Fruit fly (Drosophila melanogaster): Measurements from ENCODE around the gene CG15170.

The CG15170 gene

DNA sequence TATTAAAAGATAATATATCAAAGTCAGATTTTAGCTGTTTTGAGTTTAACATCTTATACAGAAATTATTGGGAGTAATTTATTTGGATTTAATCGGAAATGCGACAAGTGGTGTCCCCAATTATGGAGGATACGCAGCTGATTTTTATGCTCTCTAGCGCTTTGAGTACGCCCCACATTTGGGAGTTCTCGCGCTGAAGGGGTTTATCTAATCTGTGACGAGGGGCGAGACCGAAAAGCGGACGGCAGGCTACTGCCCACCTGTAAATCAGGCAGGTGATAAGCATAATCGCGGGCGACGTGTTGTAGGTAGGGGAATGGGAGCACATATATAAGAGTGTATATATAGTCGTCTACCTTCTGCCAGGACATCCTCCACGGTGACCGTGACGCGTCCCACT, 22.1 kb downstream of the CG15170 start:
- no peak for TF ChIP-seq CG8478 (optimal IDR thresholded peaks at IDR 0.05)
- TF ChIP-seq usp (GFP tag; optimal IDR thresholded peaks at IDR 0.05), result no peak
- no peak for TF ChIP-seq pan (optimal IDR thresholded peaks at IDR 0.05)

DNA sequence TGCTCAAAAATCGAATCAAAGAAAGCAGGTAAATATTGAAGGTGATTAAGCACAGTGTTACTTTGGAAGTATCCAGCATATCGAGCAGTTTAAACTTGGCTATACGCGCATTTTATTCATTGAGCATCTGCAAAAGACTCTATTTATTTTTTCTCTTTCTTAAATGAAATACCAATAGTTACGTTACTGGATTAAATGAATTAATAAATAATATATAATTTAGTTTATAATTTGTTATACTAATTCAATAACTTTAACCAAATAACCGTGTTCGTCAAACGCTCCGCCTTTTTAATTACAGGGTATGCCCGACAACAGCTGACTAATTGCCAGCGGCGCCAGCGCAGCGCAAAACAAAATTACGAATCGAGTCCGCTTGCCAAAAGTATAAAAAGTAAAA, 23.2 kb downstream of the CG15170 start:
- TF ChIP-seq EcR (GFP tag; optimal IDR thresholded peaks at IDR 0.05), result no peak
- TF ChIP-seq pan (optimal IDR thresholded peaks at IDR 0.05), result peak; percentile 63
- TF ChIP-seq Dll (optimal IDR thresholded peaks at IDR 0.05), result no peak
- no peak for TF ChIP-seq usp (GFP tag; optimal IDR thresholded peaks at IDR 0.05)

DNA sequence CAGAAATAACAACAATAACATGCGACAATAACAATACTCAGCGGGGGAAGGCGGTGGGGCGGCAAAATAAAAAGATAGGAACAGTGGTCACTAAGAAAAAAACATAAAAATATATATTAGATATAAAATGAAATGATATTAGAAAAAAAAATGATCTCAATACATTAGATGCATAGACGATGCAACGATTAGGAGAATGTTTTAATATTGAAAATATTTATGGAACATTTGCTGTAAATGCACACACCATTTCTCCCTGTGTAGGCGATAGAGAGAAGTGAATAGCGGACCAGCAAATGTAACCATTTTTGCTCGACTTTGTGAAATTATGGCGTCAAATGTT, 23.8 kb downstream of the CG15170 start:
- no peak for TF ChIP-seq CG8478 (optimal IDR thresholded peaks at IDR 0.05)
- no peak for TF ChIP-seq pan (optimal IDR thresholded peaks at IDR 0.05)
- no peak for TF ChIP-seq psq (optimal IDR thresholded peaks at IDR 0.05)
- no peak for TF ChIP-seq usp (GFP tag; optimal IDR thresholded peaks at IDR 0.05)
- no peak for TF ChIP-seq EcR (GFP tag; optimal IDR thresholded peaks at IDR 0.05)
- no peak for TF ChIP-seq Dll (optimal IDR thresholded peaks at IDR 0.05)

DNA sequence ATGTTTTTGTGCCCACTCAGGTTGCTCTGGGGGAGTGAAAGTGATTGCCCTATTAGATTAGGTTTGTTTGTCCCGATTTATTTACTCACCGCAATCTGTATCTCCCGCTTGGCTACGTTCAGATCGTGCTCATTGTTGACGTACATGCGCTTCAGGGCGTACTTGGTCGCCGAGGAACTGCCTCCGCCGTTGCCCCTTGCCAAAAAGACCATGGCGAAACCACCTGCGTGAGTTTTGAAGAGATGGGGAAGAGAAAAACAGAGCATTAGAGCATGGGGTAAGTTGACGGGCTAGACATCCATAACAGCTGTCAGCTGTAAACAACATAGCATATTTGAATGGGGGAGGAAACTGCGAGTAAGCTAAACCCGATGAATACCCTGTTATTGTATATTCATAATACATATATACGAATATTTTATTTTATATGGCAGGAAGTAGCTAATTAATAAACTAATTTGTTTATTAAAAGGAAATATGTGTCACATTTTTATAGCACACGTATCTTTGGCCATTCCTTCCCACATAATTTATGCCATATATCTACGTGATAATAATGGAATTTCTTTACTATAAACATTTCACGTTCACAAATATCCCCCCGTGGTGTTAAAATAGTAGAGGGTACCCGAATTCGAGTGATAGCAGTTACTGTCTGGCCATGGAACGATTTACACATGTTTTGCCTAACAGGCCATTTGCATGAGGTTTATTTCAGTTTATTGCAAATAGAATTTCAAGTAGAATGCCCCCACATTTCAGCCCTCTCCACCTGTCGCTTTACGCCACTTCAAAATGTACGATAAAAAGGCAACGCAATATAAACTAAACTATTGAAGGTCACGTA, 24.4 kb downstream of the CG15170 start:
- no peak for TF ChIP-seq CG8478 (optimal IDR thresholded peaks at IDR 0.05)
- no peak for TF ChIP-seq psq (optimal IDR thresholded peaks at IDR 0.05)
- TF ChIP-seq EcR (GFP tag; optimal IDR thresholded peaks at IDR 0.05), result no peak
- TF ChIP-seq pan (optimal IDR thresholded peaks at IDR 0.05), result peak; percentile 59
- no peak for TF ChIP-seq Dll (optimal IDR thresholded peaks at IDR 0.05)

DNA sequence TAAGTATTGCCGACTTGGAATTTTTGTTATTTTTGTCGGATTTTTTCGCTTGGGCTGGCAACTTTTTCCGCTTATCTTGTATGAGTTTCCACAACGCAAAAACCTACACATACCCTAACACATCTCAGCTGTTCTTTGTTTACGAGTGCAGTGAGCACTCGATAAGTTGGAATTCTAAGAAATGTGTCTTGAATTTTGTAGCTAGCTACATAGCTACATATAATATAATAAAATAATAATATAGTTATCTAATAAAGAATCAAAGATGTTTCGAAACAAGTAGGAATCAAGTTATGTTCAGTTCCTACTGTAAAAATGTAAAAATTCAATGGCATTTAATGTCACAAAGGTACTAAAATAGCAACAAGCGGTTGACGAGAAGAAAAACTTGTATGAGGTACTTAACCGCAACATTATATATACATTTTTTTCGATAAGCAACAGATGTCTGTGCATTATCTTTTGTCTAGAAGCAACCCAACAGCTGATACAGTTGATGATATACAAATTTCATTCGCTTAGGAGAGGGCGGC, 32.8 kb downstream of the CG15170 start, which contains the start of gene Bhmt:
Gene Bhmt, minus strand, starts transcription at position 170 of the 533 bp plus-strand sequence.
- no peak for TF ChIP-seq CG8478 (optimal IDR thresholded peaks at IDR 0.05)
- no peak for TF ChIP-seq EcR (GFP tag; optimal IDR thresholded peaks at IDR 0.05)
- no peak for TF ChIP-seq psq (optimal IDR thresholded peaks at IDR 0.05)
- TF ChIP-seq pan (optimal IDR thresholded peaks at IDR 0.05), result no peak
- no peak for TF ChIP-seq Dll (optimal IDR thresholded peaks at IDR 0.05)
- no peak for TF ChIP-seq usp (GFP tag; optimal IDR thresholded peaks at IDR 0.05)

DNA sequence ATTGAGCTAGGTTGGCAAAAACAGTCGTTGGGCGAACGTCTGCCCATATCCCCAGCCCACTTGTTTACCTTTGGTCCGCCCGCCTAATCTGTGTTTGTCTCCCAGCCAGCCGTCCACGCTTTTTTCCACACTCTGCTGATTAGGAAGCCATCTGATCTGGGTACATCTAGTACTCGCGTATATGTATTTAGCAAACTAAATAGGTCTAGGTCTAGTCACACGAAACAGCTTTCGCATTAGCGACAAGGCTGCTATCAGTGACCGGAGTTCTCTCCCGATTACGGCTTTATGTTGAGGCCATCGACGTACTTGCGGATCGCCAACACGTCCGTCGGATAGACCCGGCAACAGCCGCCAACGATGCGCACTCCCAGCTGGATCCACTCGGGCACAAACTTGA, 34.4 kb downstream of the CG15170 start:
- peak; percentile 7 for TF ChIP-seq pan (optimal IDR thresholded peaks at IDR 0.05)
- no peak for TF ChIP-seq psq (optimal IDR thresholded peaks at IDR 0.05)

DNA sequence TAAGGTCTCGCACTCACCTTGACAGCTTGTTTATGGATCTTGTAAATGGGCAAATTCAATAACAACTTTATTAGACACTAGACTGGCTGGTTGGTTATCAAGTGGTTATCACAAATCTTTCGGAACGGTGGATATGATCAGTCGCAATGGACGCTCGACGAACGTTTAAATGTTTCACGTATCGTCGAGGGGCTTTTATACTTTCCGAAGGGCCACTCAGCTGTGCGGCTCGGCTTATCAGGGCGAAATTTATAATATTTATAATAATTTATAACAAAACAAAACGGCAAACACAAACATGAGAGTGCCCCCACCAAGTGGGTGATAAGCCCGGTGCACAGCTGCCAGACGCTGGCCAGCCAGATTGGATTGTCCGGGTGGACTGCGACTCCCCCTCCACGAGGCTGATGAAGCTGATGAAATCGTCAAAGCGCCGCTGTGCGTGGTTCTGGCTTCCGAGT, 35.7 kb downstream of the CG15170 start, which contains the start of gene CG10621:
Gene CG10621, minus strand, starts transcription at position 177 of the 461 bp plus-strand sequence.
- no peak for TF ChIP-seq usp (GFP tag; optimal IDR thresholded peaks at IDR 0.05)
- no peak for TF ChIP-seq EcR (GFP tag; optimal IDR thresholded peaks at IDR 0.05)
- TF ChIP-seq CG8478 (optimal IDR thresholded peaks at IDR 0.05), result no peak
- no peak for TF ChIP-seq Dll (optimal IDR thresholded peaks at IDR 0.05)
- no peak for TF ChIP-seq pan (optimal IDR thresholded peaks at IDR 0.05)
- TF ChIP-seq psq (optimal IDR thresholded peaks at IDR 0.05), result no peak

DNA sequence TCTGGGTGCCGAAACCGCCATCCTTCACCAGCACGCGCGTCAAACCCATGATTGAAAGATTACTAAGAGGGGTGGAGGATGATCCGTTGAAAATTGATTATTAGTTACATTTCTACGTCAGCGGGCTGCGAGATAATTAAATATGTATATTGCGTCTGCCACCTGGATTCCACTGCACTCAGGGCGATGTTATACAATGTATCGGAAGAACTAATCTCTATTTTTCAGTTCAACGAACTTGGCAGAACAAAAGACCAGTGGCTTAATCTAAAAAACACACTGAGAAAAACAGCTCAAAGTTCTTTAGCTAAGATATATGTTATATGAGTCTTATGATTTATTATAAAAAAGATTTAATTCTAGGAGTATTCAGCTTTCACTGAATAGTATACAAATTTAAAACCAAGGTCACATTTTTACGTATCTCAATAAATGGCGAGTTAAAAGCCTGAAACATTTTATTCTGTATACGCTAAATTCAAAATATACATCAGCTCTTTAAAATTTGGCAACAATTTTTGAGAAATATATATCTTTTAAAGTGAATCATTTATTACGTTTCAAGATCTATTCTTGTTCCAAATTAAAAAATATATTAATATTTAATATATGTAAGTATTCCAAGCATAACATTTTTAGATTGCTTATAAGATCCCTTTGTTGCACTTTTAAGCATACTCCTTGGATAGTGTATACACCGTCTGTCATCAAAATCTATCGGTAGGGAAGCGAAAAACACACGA, 36.4 kb downstream of the CG15170 start:
- TF ChIP-seq psq (optimal IDR thresholded peaks at IDR 0.05) (no peak), Dll (optimal IDR thresholded peaks at IDR 0.05) (no peak), pan (optimal IDR thresholded peaks at IDR 0.05) (no peak), EcR (GFP tag; optimal IDR thresholded peaks at IDR 0.05) (no peak), CG8478 (optimal IDR thresholded peaks at IDR 0.05) (no peak), usp (GFP tag; optimal IDR thresholded peaks at IDR 0.05) (no peak)

DNA sequence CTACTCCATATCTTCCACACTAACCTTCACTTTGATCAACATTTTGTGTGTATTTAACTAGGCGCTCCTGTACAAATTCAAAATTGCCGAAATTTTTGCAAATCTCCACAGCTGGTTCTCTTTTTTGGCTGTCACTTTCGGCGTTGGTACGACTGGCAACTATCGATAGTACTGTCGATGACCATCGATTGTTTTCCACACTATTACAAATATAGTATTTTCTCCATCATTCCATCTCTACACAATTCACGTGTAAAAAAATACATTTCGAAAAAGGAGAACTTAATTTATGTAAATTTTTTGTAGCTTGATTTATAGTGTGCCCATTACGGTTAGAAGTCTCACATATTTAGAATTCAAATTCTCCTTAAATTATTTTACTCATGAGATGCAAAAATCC, 38.4 kb downstream of the CG15170 start, which contains the start of gene Nedd8:
Gene Nedd8, minus strand, starts transcription at position 164 of the 400 bp plus-strand sequence.
- TF ChIP-seq psq (optimal IDR thresholded peaks at IDR 0.05), result no peak
- TF ChIP-seq pan (optimal IDR thresholded peaks at IDR 0.05), result no peak
- TF ChIP-seq usp (GFP tag; optimal IDR thresholded peaks at IDR 0.05), result no peak
- no peak for TF ChIP-seq EcR (GFP tag; optimal IDR thresholded peaks at IDR 0.05)
- TF ChIP-seq Dll (optimal IDR thresholded peaks at IDR 0.05), result no peak
- TF ChIP-seq CG8478 (optimal IDR thresholded peaks at IDR 0.05), result no peak

DNA sequence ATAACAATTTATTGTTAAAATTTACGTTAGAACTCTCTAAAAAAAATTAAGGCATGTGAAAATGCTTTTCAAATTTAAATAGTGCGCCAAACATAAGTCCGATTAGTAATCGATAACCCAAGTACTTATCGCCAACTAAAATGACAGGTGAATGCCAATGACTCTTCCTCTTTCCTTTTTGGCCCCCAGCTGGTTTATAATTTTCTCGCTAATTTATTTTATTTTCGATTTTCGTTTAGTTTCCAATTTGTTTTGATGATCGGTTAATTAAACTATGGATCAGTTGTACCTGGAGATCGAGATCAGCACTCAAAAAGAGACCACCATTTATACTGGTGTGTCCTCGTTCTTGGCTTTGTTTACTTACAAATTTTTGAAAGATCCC, 41.3 kb downstream of the CG15170 start, which contains the start of gene CG10428:
Gene CG10428, plus strand, starts transcription at position 161 of the 385 bp plus-strand sequence.
- no peak for TF ChIP-seq EcR (GFP tag; optimal IDR thresholded peaks at IDR 0.05)
- no peak for TF ChIP-seq psq (optimal IDR thresholded peaks at IDR 0.05)
- TF ChIP-seq CG8478 (optimal IDR thresholded peaks at IDR 0.05), result no peak
- TF ChIP-seq Dll (optimal IDR thresholded peaks at IDR 0.05), result no peak
- TF ChIP-seq usp (GFP tag; optimal IDR thresholded peaks at IDR 0.05), result no peak
- TF ChIP-seq pan (optimal IDR thresholded peaks at IDR 0.05), result no peak

DNA sequence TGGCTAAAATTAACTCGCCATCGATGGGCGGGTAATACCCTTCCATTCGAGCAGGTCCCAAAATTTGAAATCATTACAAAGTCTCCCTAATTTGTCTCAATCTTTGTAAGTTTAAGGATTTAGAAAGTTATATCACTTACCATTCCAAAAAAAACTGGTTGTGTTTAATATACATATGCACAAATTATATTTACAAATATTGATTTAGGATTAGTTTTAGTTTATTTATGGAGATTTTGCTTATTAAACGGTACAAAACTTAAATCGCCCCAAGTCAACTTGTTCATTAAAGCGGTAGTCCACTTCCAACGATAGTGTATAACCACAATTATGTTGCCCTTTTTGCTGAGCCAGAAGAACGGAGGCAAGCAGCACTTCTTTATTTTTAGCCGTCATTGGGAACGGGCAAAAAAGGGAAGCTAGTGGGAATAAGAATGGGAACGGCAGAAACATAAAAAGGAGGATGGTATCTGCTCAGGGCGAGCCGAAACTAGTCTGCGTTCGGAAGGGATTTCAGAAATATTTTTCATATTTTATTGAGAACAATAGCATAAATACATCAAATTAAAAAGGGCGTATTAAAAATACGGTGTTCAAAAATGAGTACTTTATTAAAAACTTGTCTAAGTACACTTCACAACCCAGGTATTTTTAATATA, 41.8 kb downstream of the CG15170 start:
- TF ChIP-seq Dll (optimal IDR thresholded peaks at IDR 0.05), result no peak
- TF ChIP-seq usp (GFP tag; optimal IDR thresholded peaks at IDR 0.05), result no peak
- no peak for TF ChIP-seq psq (optimal IDR thresholded peaks at IDR 0.05)
- TF ChIP-seq CG8478 (optimal IDR thresholded peaks at IDR 0.05), result no peak
- no peak for TF ChIP-seq EcR (GFP tag; optimal IDR thresholded peaks at IDR 0.05)
- no peak for TF ChIP-seq pan (optimal IDR thresholded peaks at IDR 0.05)

Data from whole organism.